Fruit fly (Drosophila melanogaster): ENCODE data around the gene pum.

Gene pum

dm6 chr3R:9260421-9260973, 23.0 kb upstream of the pum start, which contains the start of gene ATP6AP2 (continued):
- no peak for TF ChIP-seq CG8944 (GFP tag; optimal IDR thresholded peaks at IDR 0.05)
- no peak for TF ChIP-seq CG16815 (GFP tag; optimal IDR thresholded peaks at IDR 0.05)
- TF ChIP-seq ara (GFP tag; IDR thresholded peaks at IDR 0.05), result no peak
- peak; percentile 36; the same call in 1 of the 2 replicates for TF ChIP-seq H2.0 (GFP tag; IDR thresholded peaks at IDR 0.05)
- TF ChIP-seq lab (GFP tag; optimal IDR thresholded peaks at IDR 0.05), result no peak
- TF ChIP-seq Nf-YB (GFP tag; optimal IDR thresholded peaks at IDR 0.05), result no peak
- peak; percentile 32 for TF ChIP-seq fd3F (GFP tag; optimal IDR thresholded peaks at IDR 0.05)
- TF ChIP-seq Dfd (GFP tag; optimal IDR thresholded peaks at IDR 0.05), result no peak
- TF ChIP-seq Trl (optimal IDR thresholded peaks at IDR 0.05), result no peak
- TF ChIP-seq Trl (GFP tag; optimal IDR thresholded peaks at IDR 0.05), result no peak
- TF ChIP-seq CG9437 (GFP tag; optimal IDR thresholded peaks at IDR 0.05), result no peak
- no peak for TF ChIP-seq CG14050 (GFP tag; IDR thresholded peaks at IDR 0.05)
- peak; percentile 70 for TF ChIP-seq NfI (GFP tag; optimal IDR thresholded peaks at IDR 0.05)
- no peak for TF ChIP-seq CG6254 (GFP tag; optimal IDR thresholded peaks at IDR 0.05)
- peak; percentile 46 for TF ChIP-seq twi (tag; optimal IDR thresholded peaks at IDR 0.05)
- TF ChIP-seq CG4730 (GFP tag; IDR thresholded peaks at IDR 0.05), result no peak
- peak; percentile 30 for TF ChIP-seq CG12942 (GFP tag; optimal IDR thresholded peaks at IDR 0.05)
- no peak for TF ChIP-seq ap (GFP tag; IDR thresholded peaks at IDR 0.05)
- no peak for TF ChIP-seq ranshi (GFP tag; IDR thresholded peaks at IDR 0.05)
- TF ChIP-seq CG13624 (GFP tag; optimal IDR thresholded peaks at IDR 0.05), result peak; percentile 6
- TF ChIP-seq CG10979 (tag; optimal IDR thresholded peaks at IDR 0.05), result peak; percentile 38
- TF ChIP-seq Kr (GFP tag; optimal IDR thresholded peaks at IDR 0.05), result no peak
- no peak for TF ChIP-seq bab2 (GFP tag; optimal IDR thresholded peaks at IDR 0.05)
- TF ChIP-seq CG2116 (GFP tag; optimal IDR thresholded peaks at IDR 0.05), result peak; percentile 99
- no peak for TF ChIP-seq CG3163 (GFP tag; optimal IDR thresholded peaks at IDR 0.05)
- TF ChIP-seq nmo (GFP tag; optimal IDR thresholded peaks at IDR 0.05), result peak; percentile 71
- TF ChIP-seq crol (GFP tag; IDR thresholded peaks at IDR 0.05), result peak; percentile 90
- peak; percentile 67 for TF ChIP-seq CG10543 (GFP tag; optimal IDR thresholded peaks at IDR 0.05)
- TF ChIP-seq CG15073 (GFP tag; optimal IDR thresholded peaks at IDR 0.05), result no peak
- no peak for TF ChIP-seq CG7839 (tag; optimal IDR thresholded peaks at IDR 0.05)
- TF ChIP-seq BEAF-32 (GFP tag; optimal IDR thresholded peaks at IDR 0.05), result peak; percentile 83
- TF ChIP-seq CG4854 (GFP tag; optimal IDR thresholded peaks at IDR 0.05), result peak; percentile 5
- no peak for TF ChIP-seq pnt (GFP tag; optimal IDR thresholded peaks at IDR 0.05)
- TF ChIP-seq CG15011 (GFP tag; optimal IDR thresholded peaks at IDR 0.05), result no peak
- peak; percentile 26 for TF ChIP-seq CHES-1-like (GFP tag; optimal IDR thresholded peaks at IDR 0.05)
- no peak; the same call in 1 of the 2 replicates for TF ChIP-seq stc (GFP tag; IDR thresholded peaks at IDR 0.05)
- no peak; the same call in 1 of the 3 replicates for TF ChIP-seq ci (GFP tag; IDR thresholded peaks at IDR 0.05)
- TF ChIP-seq gro (GFP tag; optimal IDR thresholded peaks at IDR 0.05), result peak; percentile 11
- TF ChIP-seq CG31441 (GFP tag; IDR thresholded peaks at IDR 0.05), result no peak; the same call in 1 of the 2 replicates
- peak; percentile 6 for TF ChIP-seq CG5245 (GFP tag; optimal IDR thresholded peaks at IDR 0.05)
- peak; percentile 59 for TF ChIP-seq CG15514 (GFP tag; optimal IDR thresholded peaks at IDR 0.05)
- no peak for TF ChIP-seq CG8388 (GFP tag; optimal IDR thresholded peaks at IDR 0.05)
- no peak for TF ChIP-seq dimm (GFP tag; IDR thresholded peaks at IDR 0.05)
- TF ChIP-seq pfk (GFP tag; optimal IDR thresholded peaks at IDR 0.05), result peak; percentile 41
- TF ChIP-seq ac (GFP tag; optimal IDR thresholded peaks at IDR 0.05), result no peak
- peak; percentile 8 for TF ChIP-seq Sry-β (GFP tag; optimal IDR thresholded peaks at IDR 0.05)
- TF ChIP-seq fu2 (GFP tag; optimal IDR thresholded peaks at IDR 0.05), result no peak
- peak; percentile 25 for TF ChIP-seq exex (tag; optimal IDR thresholded peaks at IDR 0.05)
- no peak for TF ChIP-seq pita (GFP tag; optimal IDR thresholded peaks at IDR 0.05)
- TF ChIP-seq CG12299 (tag; optimal IDR thresholded peaks at IDR 0.05), result peak; percentile 43
- TF ChIP-seq CG14014 (GFP tag; IDR thresholded peaks at IDR 0.05), result peak; percentile 53; the same call in 1 of the 2 replicates
